Worm (Caenorhabditis elegans): Measurements from ENCODE around the gene srv-31.

- TF ChIP-seq dao-5 (tag; optimal IDR thresholded peaks at IDR 0.05) (no peak), W03F9.2 (tag; optimal IDR thresholded peaks at IDR 0.05) (no peak)
Observed at ce11 chrIV:6237508-6238227, 34.2 kb downstream of the srv-31 start, which contains the start of the genes F58F9.6 and F58F9.8.
